Worm (Caenorhabditis elegans): Measurements from ENCODE around the gene fbn-1.

ce11 chrIII:7648841-7649240 is 23.7 kb downstream of the fbn-1 start:
- TF ChIP-seq ceh-36 (tag; optimal IDR thresholded peaks at IDR 0.05) (no peak), hnd-1 (tag; optimal IDR thresholded peaks at IDR 0.05) (no peak), ama-1 (optimal IDR thresholded peaks at IDR 0.05) (no peak), flt-1 (GFP tag; IDR thresholded peaks at IDR 0.05) (no peak), aly-1 (tag; optimal IDR thresholded peaks at IDR 0.05) (no peak), sea-1 (GFP tag; conservative IDR thresholded peaks at IDR 0.05) (no peak), hmbx-1 (tag; optimal IDR thresholded peaks at IDR 0.05) (no peak), tbx-11 (GFP tag; IDR thresholded peaks at IDR 0.05) (no peak), F13C5.2 (tag; optimal IDR thresholded peaks at IDR 0.05) (no peak)
